Fruit fly (Drosophila melanogaster) whole organism: ENCODE measurements around the gene CG42714.

Experiments used
- CG8478 ChIP-seq: fragments of >200 bp; optimal IDR thresholded peaks from 2 replicates; lab custom pipeline; 2018; ENCODE audit warnings: inconsistent platforms
- EcR ChIP-seq, 2 experiments: fragments of >200 bp; optimal IDR thresholded peaks; 2 replicates each; lab custom pipeline; 2017; ENCODE audit warnings: missing biosample characterization in 2 of 2, missing genetic modification characterization in 2 of 2, missing genetic modification reagents in 2 of 2
- pan ChIP-seq: fragments of >200 bp; optimal IDR thresholded peaks from 2 replicates; lab custom pipeline; 2017
- psq ChIP-seq: fragments of >200 bp; optimal IDR thresholded peaks from 2 replicates; lab custom pipeline; 2017

DNA sequence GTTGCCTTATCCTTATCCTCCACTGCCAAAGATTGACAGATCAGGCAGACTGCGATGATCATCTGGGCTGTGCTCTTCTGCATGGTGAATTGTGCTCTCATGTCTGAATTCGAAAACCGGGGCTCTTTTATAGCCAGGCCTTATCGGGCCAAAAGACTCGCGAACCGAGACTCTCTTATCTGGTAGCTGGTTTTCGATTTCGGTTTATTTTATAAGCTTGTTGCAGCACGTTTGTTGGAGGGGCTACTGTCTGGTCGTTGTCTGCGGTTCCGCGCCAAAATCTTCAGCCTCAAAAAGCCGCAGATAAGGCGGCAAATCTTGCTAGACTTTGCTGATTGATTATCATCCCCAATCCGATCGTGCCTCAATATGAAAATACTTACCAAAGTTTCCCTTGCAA is 24.8 kb upstream of the CG42714 start, which contains the start of gene CG10163:
- TF ChIP-seq pan (lab: Kevin White, UChicago) (no peak), EcR (GFP tag; optimal IDR thresholded peaks at IDR 0.05; lab: Kevin White, UChicago) (no peak), psq (lab: Kevin White, UChicago) (no peak), CG8478 (no peak)
